Fruit fly (Drosophila melanogaster): Measurements from ENCODE around the gene CG45066.

dm6 chr3L:3101157-3101556 lies 9.9 kb downstream of the CG45066 start:
- TF ChIP-seq Myc (optimal IDR thresholded peaks at IDR 0.05) (no peak), psq (optimal IDR thresholded peaks at IDR 0.05) (no peak), ttk (optimal IDR thresholded peaks at IDR 0.05) (no peak), h (optimal IDR thresholded peaks at IDR 0.05) (no peak), Sin3A (optimal IDR thresholded peaks at IDR 0.05) (no peak), insv (optimal IDR thresholded peaks at IDR 0.05) (no peak)

Data from Kc167 (cell line).